Fruit fly (Drosophila melanogaster) whole organism, embryonic: Measurements from ENCODE around the gene robl62A.

Experiments used
- CG10267 ChIP-seq: fragments of 200-800 bp; sonication (Bioruptor generic); optimal IDR thresholded peaks from 2 replicates; lab custom pipeline; 2018; ENCODE audit warnings: missing biosample characterization, mild to moderate bottlenecking, missing genetic modification characterization, moderate library complexity
- CG11456 ChIP-seq: fragments of 200-800 bp; sonication (Bioruptor generic); IDR thresholded peaks from 3 replicates; pipeline ENCODE4 v1.3.6; 2022; ENCODE audit warnings: missing biosample characterization, missing genetic modification characterization
- CG12769 ChIP-seq: fragments of 200-800 bp; sonication (Bioruptor generic); optimal IDR thresholded peaks from 2 replicates; lab custom pipeline; 2019; ENCODE audit warnings: missing biosample characterization, mild to moderate bottlenecking, missing genetic modification characterization, moderate library complexity
- CG13775 ChIP-seq: fragments of 200-800 bp; sonication (Bioruptor generic); optimal IDR thresholded peaks from 3 replicates; lab custom pipeline; 2017; ENCODE audit warnings: missing biosample characterization, mild to moderate bottlenecking, missing genetic modification characterization
- CG15073 ChIP-seq: fragments of 200-800 bp; sonication (Bioruptor generic); optimal IDR thresholded peaks from 2 replicates; lab custom pipeline; 2016; ENCODE audit warnings: missing biosample characterization, missing genetic modification characterization
- CG17186 ChIP-seq: fragments of 200-800 bp; sonication (Bioruptor generic); optimal IDR thresholded peaks from 3 replicates; lab custom pipeline; 2017; ENCODE audit warnings: missing biosample characterization, missing genetic modification reagents, missing genetic modification characterization
- CG17568 ChIP-seq: fragments of 200-800 bp; sonication (Bioruptor generic); optimal IDR thresholded peaks from 2 replicates; lab custom pipeline; 2018; ENCODE audit warnings: missing biosample characterization, mild to moderate bottlenecking, missing genetic modification characterization, moderate library complexity
- CG17802 ChIP-seq: fragments of 200-800 bp; sonication (Bioruptor generic); optimal IDR thresholded peaks from 2 replicates; lab custom pipeline; 2018; ENCODE audit warnings: missing biosample characterization, mild to moderate bottlenecking, missing genetic modification characterization, moderate library complexity
- CG17829 ChIP-seq: fragments of 200-800 bp; optimal IDR thresholded peaks from 2 replicates; lab custom pipeline; 2019; ENCODE audit warnings: missing biosample characterization, mild to moderate bottlenecking, missing genetic modification characterization, moderate library complexity
- CG18011 ChIP-seq: fragments of 200-800 bp; sonication (Bioruptor generic); optimal IDR thresholded peaks from 2 replicates; lab custom pipeline; 2017; ENCODE audit warnings: missing biosample characterization, missing genetic modification characterization, mild to moderate bottlenecking, moderate library complexity, missing genotype
- CG2129 ChIP-seq: fragments of 200-800 bp; sonication (Bioruptor generic); IDR thresholded peaks from 2 replicates; pipeline ENCODE4 v1.3.6; 2022; ENCODE audit warnings: missing biosample characterization, missing genetic modification characterization; ENCODE audit not compliant: partially characterized antibody
- CG31441 ChIP-seq: fragments of 200-800 bp; sonication (Bioruptor generic); IDR thresholded peaks from 2 replicates; pipeline ENCODE4 v1.3.6; 2022; ENCODE audit warnings: missing biosample characterization, missing genetic modification characterization
- CG32772 ChIP-seq: fragments of 200-800 bp; sonication (Bioruptor generic); IDR thresholded peaks from 2 replicates; pipeline ENCODE4 v1.3.6; 2022; ENCODE audit warnings: missing biosample characterization, missing genetic modification characterization
- CG33557 ChIP-seq: fragments of 200-800 bp; sonication (Bioruptor generic); optimal IDR thresholded peaks from 2 replicates; lab custom pipeline; 2019; ENCODE audit warnings: missing biosample characterization, mild to moderate bottlenecking, missing genetic modification characterization, moderate library complexity
- CG5180 ChIP-seq: fragments of 200-800 bp; sonication (Bioruptor generic); optimal IDR thresholded peaks from 3 replicates; lab custom pipeline; 2017; ENCODE audit warnings: missing biosample characterization, missing genetic modification characterization, mild to moderate bottlenecking, moderate library complexity, missing genetic modification reagents
- CG5245 ChIP-seq: fragments of 200-800 bp; sonication (Bioruptor generic); optimal IDR thresholded peaks from 3 replicates; lab custom pipeline; 2016; ENCODE audit warnings: missing biosample characterization, missing genetic modification characterization
- CG6175 ChIP-seq: fragments of 200-800 bp; sonication (Bioruptor generic); IDR thresholded peaks from 3 replicates; pipeline ENCODE4 v1.3.6; 2022; ENCODE audit warnings: missing biosample characterization, missing genetic modification characterization
- CG6765 ChIP-seq: fragments of 200-800 bp; sonication (Bioruptor generic); optimal IDR thresholded peaks from 3 replicates; lab custom pipeline; 2017; ENCODE audit warnings: missing biosample characterization, mild to moderate bottlenecking, missing genetic modification characterization
- CG7357 ChIP-seq: fragments of 200-800 bp; sonication (Bioruptor generic); IDR thresholded peaks from 3 replicates; pipeline ENCODE4 v1.3.6; 2022; ENCODE audit warnings: missing biosample characterization, missing genetic modification characterization
- CG8290 ChIP-seq, 3 experiments: fragments of 200-800 bp; sonication (Bioruptor generic); optimal IDR thresholded peaks; 2 replicates each; lab custom pipeline; 2016 to 2019; ENCODE audit warnings: missing biosample characterization in 3 of 3, missing genetic modification characterization in 3 of 3, mild to moderate bottlenecking in 2 of 3, moderate library complexity in 1 of 3
- CG9727 ChIP-seq: fragments of 200-800 bp; sonication (Bioruptor generic); optimal IDR thresholded peaks from 3 replicates; lab custom pipeline; 2017; ENCODE audit warnings: missing biosample characterization, mild to moderate bottlenecking, missing genetic modification characterization
- Camta ChIP-seq: fragments of 200-800 bp; sonication (Bioruptor generic); optimal IDR thresholded peaks from 2 replicates; lab custom pipeline; 2016; ENCODE audit warnings: missing biosample characterization, missing genetic modification characterization
- Dll ChIP-seq: fragments of 200-800 bp; sonication (Bioruptor generic); IDR thresholded peaks from 4 replicates; pipeline ENCODE4 v1.3.6; 2022; ENCODE audit warnings: missing biosample characterization, missing genetic modification characterization; ENCODE audit not compliant: partially characterized antibody
- Gsc ChIP-seq: fragments of 200-800 bp; sonication (Bioruptor generic); IDR thresholded peaks from 2 replicates; pipeline ENCODE4 v1.3.6; 2022; ENCODE audit warnings: missing biosample characterization, missing genetic modification characterization
- HmgZ ChIP-seq: fragments of 200-800 bp; sonication (Bioruptor generic); optimal IDR thresholded peaks from 2 replicates; lab custom pipeline; 2018; ENCODE audit warnings: missing biosample characterization, mild to moderate bottlenecking, missing genetic modification characterization
- Hr39 ChIP-seq: fragments of >200 bp; optimal IDR thresholded peaks from 2 replicates; lab custom pipeline; 2017
- Hr78 ChIP-seq, 2 experiments: fragments of 200-800 bp in 1 of 2; fragments of >200 bp in 1 of 2; sonication (Bioruptor generic) in 1 of 2; optimal IDR thresholded peaks; 2 replicates each; lab custom pipeline; 2017 to 2019; ENCODE audit warnings: missing biosample characterization in 2 of 2, missing genetic modification characterization in 2 of 2, mild to moderate bottlenecking in 1 of 2, moderate library complexity in 1 of 2
- Lhr ChIP-seq: fragments of 200-800 bp; sonication (Bioruptor generic); optimal IDR thresholded peaks from 3 replicates; lab custom pipeline; 2017; ENCODE audit warnings: mild to moderate bottlenecking, missing biosample characterization, missing genetic modification reagents, missing genetic modification characterization
- Lpt ChIP-seq: fragments of >200 bp; optimal IDR thresholded peaks from 2 replicates; lab custom pipeline; 2018; ENCODE audit warnings: missing biosample characterization, missing genetic modification characterization
- Trl ChIP-seq, 3 experiments: fragments of >200 bp in 2 of 3; fragments of 200-800 bp in 1 of 3; sonication (Bioruptor generic) in 1 of 3; optimal IDR thresholded peaks; 2 replicates in 1 of 3; 3 replicates in 2 of 3; lab custom pipeline; 2016 to 2017; ENCODE audit warnings: missing biosample characterization in 1 of 3, missing genetic modification characterization in 1 of 3
- ab ChIP-seq: fragments of 200-800 bp; sonication (Bioruptor generic); optimal IDR thresholded peaks from 2 replicates; lab custom pipeline; 2016; ENCODE audit warnings: missing biosample characterization, missing genetic modification characterization
- ato ChIP-seq: fragments of 200-800 bp; sonication (Bioruptor generic); IDR thresholded peaks from 2 replicates; pipeline ENCODE4 v1.3.6; 2022; ENCODE audit warnings: missing biosample characterization, missing genetic modification characterization; ENCODE audit not compliant: partially characterized antibody
- bbx ChIP-seq: fragments of 200-800 bp; sonication (Bioruptor generic); IDR thresholded peaks from 2 replicates; pipeline ENCODE4 v1.3.6; 2022; ENCODE audit warnings: missing biosample characterization, missing genetic modification characterization; ENCODE audit not compliant: partially characterized antibody
- caup ChIP-seq: fragments of 200-800 bp; sonication (Bioruptor generic); optimal IDR thresholded peaks from 3 replicates; lab custom pipeline; 2017; ENCODE audit warnings: missing biosample characterization, mild to moderate bottlenecking, missing genetic modification characterization, moderate library complexity; ENCODE audit not compliant: severe bottlenecking
- cg ChIP-seq: fragments of 200-800 bp; sonication (Bioruptor generic); optimal IDR thresholded peaks from 3 replicates; lab custom pipeline; 2019; ENCODE audit warnings: missing biosample characterization, mild to moderate bottlenecking, missing genetic modification characterization, moderate library complexity
- ci ChIP-seq: fragments of 200-800 bp; sonication (Bioruptor generic); IDR thresholded peaks from 3 replicates; pipeline ENCODE4 v1.3.6; 2022; ENCODE audit warnings: missing biosample characterization, missing genetic modification characterization
- corto ChIP-seq: fragments of 200-800 bp; sonication (Bioruptor generic); optimal IDR thresholded peaks from 2 replicates; lab custom pipeline; 2016; ENCODE audit warnings: missing biosample characterization, mild to moderate bottlenecking, missing genetic modification characterization, moderate library complexity
- fd64A ChIP-seq: fragments of 200-800 bp; sonication (Bioruptor generic); optimal IDR thresholded peaks from 3 replicates; lab custom pipeline; 2018; ENCODE audit warnings: missing biosample characterization, mild to moderate bottlenecking, missing genetic modification characterization
- gsb ChIP-seq: fragments of 200-800 bp; sonication (Bioruptor generic); IDR thresholded peaks from 2 replicates; pipeline ENCODE4 v1.3.6; 2022; ENCODE audit warnings: missing biosample characterization, missing genetic modification characterization
- lmd ChIP-seq: fragments of 200-800 bp; sonication (Bioruptor generic); IDR thresholded peaks from 2 replicates; pipeline ENCODE4 v1.3.6; 2022; ENCODE audit warnings: missing biosample characterization, missing genetic modification characterization
- maf-S ChIP-seq: fragments of 200-800 bp; sonication (Bioruptor generic); optimal IDR thresholded peaks from 2 replicates; lab custom pipeline; 2016; ENCODE audit warnings: missing biosample characterization, missing genetic modification characterization
- mam ChIP-seq: fragments of 200-800 bp; sonication (Bioruptor generic); optimal IDR thresholded peaks from 3 replicates; lab custom pipeline; 2016; ENCODE audit warnings: missing biosample characterization, missing genetic modification characterization
- nmo ChIP-seq: fragments of 200-800 bp; sonication (Bioruptor generic); optimal IDR thresholded peaks from 2 replicates; lab custom pipeline; 2018; ENCODE audit warnings: missing biosample characterization, mild to moderate bottlenecking, missing genetic modification characterization, moderate library complexity
- pros ChIP-seq: fragments of 200-800 bp; sonication (Bioruptor generic); optimal IDR thresholded peaks from 3 replicates; lab custom pipeline; 2019; ENCODE audit warnings: missing biosample characterization, mild to moderate bottlenecking, missing genetic modification characterization, moderate library complexity
- psq ChIP-seq: fragments of 200-800 bp; sonication (Bioruptor generic); optimal IDR thresholded peaks from 2 replicates; lab custom pipeline; 2017; ENCODE audit warnings: missing biosample characterization, missing genetic modification characterization
- tio ChIP-seq: fragments of 200-800 bp; sonication (Bioruptor generic); optimal IDR thresholded peaks from 2 replicates; lab custom pipeline; 2017; ENCODE audit warnings: missing biosample characterization, missing genetic modification characterization, inconsistent platforms
- tup ChIP-seq: fragments of 200-800 bp; sonication (Bioruptor generic); optimal IDR thresholded peaks from 2 replicates; lab custom pipeline; 2016; ENCODE audit warnings: missing biosample characterization, mild to moderate bottlenecking, missing genetic modification characterization, moderate library complexity
- zen2 ChIP-seq: fragments of 200-800 bp; sonication (Bioruptor generic); IDR thresholded peaks from 3 replicates; pipeline ENCODE4 v1.3.6; 2022; ENCODE audit warnings: missing biosample characterization, missing genetic modification characterization; ENCODE audit not compliant: partially characterized antibody

The robl62A gene

DNA sequence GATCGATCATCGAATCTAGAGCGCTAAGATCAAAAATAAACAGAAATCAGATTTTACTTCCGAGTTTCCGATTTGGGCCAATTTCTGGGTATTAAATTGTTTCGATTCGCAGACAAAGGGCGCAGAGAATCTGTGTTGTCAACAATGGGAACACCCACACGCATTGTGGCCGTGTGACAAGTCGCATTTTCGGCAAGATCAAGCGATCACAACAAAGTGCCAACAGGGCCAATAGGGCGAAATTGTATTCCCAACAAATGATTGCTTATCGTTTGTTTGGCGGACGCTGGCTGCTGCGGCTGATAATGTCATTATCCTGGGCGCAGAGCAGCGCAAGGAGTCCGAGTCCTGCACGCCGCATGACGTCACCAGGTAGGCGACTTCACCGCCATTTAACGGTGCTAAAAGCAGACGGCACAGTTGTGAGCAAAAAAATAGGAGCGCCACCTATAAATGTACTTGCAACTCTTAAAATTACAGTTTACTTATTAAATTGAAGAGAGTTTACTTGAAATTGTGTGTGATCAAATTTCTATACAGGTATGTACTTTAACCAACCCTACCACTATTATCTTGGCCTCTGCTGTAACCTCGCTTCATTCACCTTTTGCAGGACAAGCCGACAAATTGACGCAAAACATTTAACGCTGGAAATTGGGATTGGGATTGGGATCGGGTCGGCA lies 1.7 kb downstream of the robl62A start (continued):
- TF ChIP-seq CG33557 (peak; percentile 70), lmd (GFP tag; lab: Robert Waterston, UW) (peak; percentile 62), psq (no peak), zen2 (GFP tag; lab: Robert Waterston, UW) (no peak), CG15073 (GFP tag; lab: Kevin White, UChicago) (no peak), Lhr (GFP tag; lab: Kevin White, UChicago) (peak; percentile 21), CG5180 (GFP tag; lab: Kevin White, UChicago) (no peak), ci (peak; percentile 77), CG13775 (GFP tag; lab: Kevin White, UChicago) (peak; percentile 79), gsb (no peak), CG6765 (GFP tag; lab: Kevin White, UChicago) (no peak), Hr78 (GFP tag; optimal IDR thresholded peaks at IDR 0.05; lab: Kevin White, UChicago) (no peak), ato (GFP tag; lab: Robert Waterston, UW) (no peak), CG11456 (peak; percentile 64; the same call in 1 of the 3 replicates), CG17829 (tag; lab: Kevin White, UChicago) (peak; percentile 87), fd64A (GFP tag; lab: Kevin White, UChicago) (no peak), CG9727 (GFP tag; lab: Kevin White, UChicago) (no peak), CG18011 (GFP tag; lab: Kevin White, UChicago) (no peak), CG10267 (tag; lab: Kevin White, UChicago) (peak; percentile 44), bbx (GFP tag; lab: Robert Waterston, UW) (no peak), CG7357 (GFP tag; lab: Robert Waterston, UW) (peak; percentile 62; the same call in 2 of the 3 replicates), CG2129 (GFP tag; lab: Robert Waterston, UW) (no peak), CG17568 (peak; percentile 23), CG12769 (tag; lab: Kevin White, UChicago) (no peak), Lpt (GFP tag; lab: Kevin White, UChicago) (no peak), tio (GFP tag; lab: Kevin White, UChicago) (peak; percentile 60), CG8290 (GFP tag; optimal IDR thresholded peaks at IDR 0.05; lab: Kevin White, UChicago) (peak; percentile 41), CG8290 (tag; optimal IDR thresholded peaks at IDR 0.05; lab: Kevin White, UChicago) (no peak), Gsc (GFP tag; lab: Robert Waterston, UW) (peak; percentile 58), ab (GFP tag; lab: Kevin White, UChicago) (peak; percentile 14), Dll (no peak), mam (peak; percentile 1), cg (no peak), CG5245 (GFP tag; lab: Kevin White, UChicago) (peak; percentile 46), nmo (peak; percentile 78), CG17186 (GFP tag; lab: Kevin White, UChicago) (no peak), CG6175 (GFP tag; lab: Robert Waterston, UW) (no peak), tup (peak; percentile 53), Hr39 (lab: Kevin White, UChicago) (no peak), CG32772 (GFP tag; lab: Robert Waterston, UW) (peak; percentile 46; the same call in 1 of the 2 replicates), Camta (GFP tag; lab: Kevin White, UChicago) (peak; percentile 13), corto (no peak), maf-S (peak; percentile 14), CG17802 (tag; lab: Kevin White, UChicago) (peak; percentile 9), CG31441 (peak; percentile 67), caup (GFP tag; lab: Kevin White, UChicago) (peak; percentile 20), HmgZ (peak; percentile 3), Trl (optimal IDR thresholded peaks at IDR 0.05; lab: Kevin White, UChicago) (no peak), Trl (GFP tag; optimal IDR thresholded peaks at IDR 0.05; lab: Kevin White, UChicago) (peak; percentile 63), pros (GFP tag; lab: Kevin White, UChicago) (no peak)
